Worm (Caenorhabditis elegans): ENCODE results near the gene F40G12.9.

- TF ChIP-seq cog-1 (tag; optimal IDR thresholded peaks at IDR 0.05) (no peak), med-1 (GFP tag; optimal IDR thresholded peaks at IDR 0.05; ENCODE audit: insufficient read depth) (no peak), flt-1 (GFP tag; IDR thresholded peaks at IDR 0.05) (no peak), T22C8.4 (GFP tag; IDR thresholded peaks at IDR 0.05) (no peak), ztf-29 (GFP tag; IDR thresholded peaks at IDR 0.05) (no peak), ztf-23 (GFP tag; IDR thresholded peaks at IDR 0.05) (no peak), klf-2 (GFP tag; conservative IDR thresholded peaks at IDR 0.05) (no peak)
Measured at ce11 chrV:14320246-14320645, 37.8 kb downstream of the F40G12.9 start, which contains the start of gene F47B8.14.
